Worm (Caenorhabditis elegans): ENCODE results near the gene tba-4.

DNA sequence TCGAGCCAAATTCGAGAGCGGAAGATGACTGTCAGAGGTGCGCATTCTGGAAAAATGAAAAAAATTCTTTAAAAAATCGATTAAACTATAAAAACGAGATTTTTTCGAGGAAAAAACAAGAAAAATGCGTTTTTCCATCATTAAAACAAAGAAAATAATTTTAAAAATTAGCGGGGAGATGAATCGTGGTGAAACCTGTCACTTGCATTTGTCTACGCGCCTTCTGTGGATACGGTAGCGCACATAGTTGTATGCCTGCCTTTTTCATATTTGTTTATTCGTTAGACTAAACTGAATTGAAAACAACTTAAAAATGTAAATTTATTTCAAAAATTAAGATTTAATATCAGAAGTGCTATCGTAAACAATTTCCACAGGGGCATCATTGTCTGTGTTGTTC, 34.1 kb upstream of the tba-4 start, which contains the start of gene egg-3:
- TF ChIP-seq tab-1 (GFP tag; IDR thresholded peaks at IDR 0.05) (no peak), flt-1 (GFP tag; IDR thresholded peaks at IDR 0.05) (no peak), cog-1 (tag; optimal IDR thresholded peaks at IDR 0.05) (no peak), med-1 (GFP tag; optimal IDR thresholded peaks at IDR 0.05; ENCODE audit: insufficient read depth) (no peak), ztf-29 (GFP tag; IDR thresholded peaks at IDR 0.05) (no peak), T22C8.4 (GFP tag; IDR thresholded peaks at IDR 0.05) (no peak), klf-2 (GFP tag; conservative IDR thresholded peaks at IDR 0.05) (no peak), ref-1 (GFP tag; conservative IDR thresholded peaks at IDR 0.05) (no peak), ztf-23 (GFP tag; IDR thresholded peaks at IDR 0.05) (no peak)

All from whole organism, midembryonic.